Fruit fly (Drosophila melanogaster): ENCODE measurements around the gene CG13599.

The CG13599 gene

DNA sequence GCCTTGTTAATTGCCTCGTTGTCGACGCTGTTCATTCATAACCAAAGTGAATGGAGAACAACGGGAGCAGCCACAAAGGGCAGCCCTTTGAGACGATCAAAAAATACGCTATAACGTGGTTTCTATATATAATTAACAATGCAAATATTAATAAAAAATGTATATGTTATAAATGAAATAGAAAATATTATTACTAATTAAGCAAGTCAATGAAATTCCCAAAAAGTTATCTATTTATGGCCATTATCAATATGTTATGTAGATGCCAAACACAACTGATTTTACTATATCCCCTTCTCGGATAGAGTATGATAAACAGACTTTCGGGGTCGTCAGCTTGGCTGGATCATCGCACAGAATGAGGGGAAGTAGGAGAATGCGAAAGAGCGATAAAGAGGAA is 38.0 kb downstream of the CG13599 start (continued):
- TF ChIP-seq CG32532 (GFP tag; IDR thresholded peaks at IDR 0.05), result peak; percentile 64
- TF ChIP-seq Hr78 (GFP tag; optimal IDR thresholded peaks at IDR 0.05), result peak in 1 of 2 experiments; percentile 35
- TF ChIP-seq NFAT (GFP tag; IDR thresholded peaks at IDR 0.05), result 0 out of 2 replicates have a peak, but pooled peaks have one; percentile 3
- TF ChIP-seq gcm2 (GFP tag; optimal IDR thresholded peaks at IDR 0.05), result no peak
- peak; percentile 17 for TF ChIP-seq CG12104 (GFP tag; optimal IDR thresholded peaks at IDR 0.05)
- no peak for TF ChIP-seq chm (GFP tag; IDR thresholded peaks at IDR 0.05)
- no peak for TF ChIP-seq Sin3A (optimal IDR thresholded peaks at IDR 0.05)
- no peak for TF ChIP-seq CG3065 (GFP tag; optimal IDR thresholded peaks at IDR 0.05)
- TF ChIP-seq sqz (GFP tag; optimal IDR thresholded peaks at IDR 0.05), result peak; percentile 39
- TF ChIP-seq lov (optimal IDR thresholded peaks at IDR 0.05), result no peak
- TF ChIP-seq lov (GFP tag; IDR thresholded peaks at IDR 0.05), result no peak
- TF ChIP-seq slbo (GFP tag; IDR thresholded peaks at IDR 0.05), result peak; percentile 66
- TF ChIP-seq esg (GFP tag; conservative IDR thresholded peaks at IDR 0.05), result peak; percentile 31; the same call in 1 of the 2 replicates
- no peak for TF ChIP-seq CG18011 (GFP tag; optimal IDR thresholded peaks at IDR 0.05)
- TF ChIP-seq gsb (GFP tag; IDR thresholded peaks at IDR 0.05), result 0 out of 2 replicates have a peak, but pooled peaks have one; percentile 20
- peak; percentile 77 for TF ChIP-seq gem (tag; optimal IDR thresholded peaks at IDR 0.05)
- no peak for TF ChIP-seq p53 (GFP tag; optimal IDR thresholded peaks at IDR 0.05)
- peak; percentile 15 for TF ChIP-seq Xbp1 (GFP tag; optimal IDR thresholded peaks at IDR 0.05)
- peak; percentile 53 for TF ChIP-seq CG10366 (GFP tag; IDR thresholded peaks at IDR 0.05)
- TF ChIP-seq CG11504 (tag; optimal IDR thresholded peaks at IDR 0.05), result peak; percentile 75
- peak; percentile 58; the same call in 1 of the 3 replicates for TF ChIP-seq ase (GFP tag; IDR thresholded peaks at IDR 0.05)
- peak; percentile 39 for TF ChIP-seq Deaf1 (tag; optimal IDR thresholded peaks at IDR 0.05)
- no peak for TF ChIP-seq CG9609 (GFP tag; optimal IDR thresholded peaks at IDR 0.05)
- no peak for TF ChIP-seq da (GFP tag; optimal IDR thresholded peaks at IDR 0.05)
- TF ChIP-seq CG10267 (tag; optimal IDR thresholded peaks at IDR 0.05), result peak; percentile 21
- peak; percentile 48 for TF ChIP-seq CG30403 (GFP tag; optimal IDR thresholded peaks at IDR 0.05)
- TF ChIP-seq CG4730 (GFP tag; IDR thresholded peaks at IDR 0.05), result 0 out of 2 replicates have a peak, but pooled peaks have one; percentile 40
- TF ChIP-seq Blimp-1 (GFP tag; optimal IDR thresholded peaks at IDR 0.05), result peak; percentile 55
- TF ChIP-seq slou (GFP tag; optimal IDR thresholded peaks at IDR 0.05), result no peak
- TF ChIP-seq Med (GFP tag), result peak; percentile 65
- TF ChIP-seq Hr51 (GFP tag; optimal IDR thresholded peaks at IDR 0.05), result peak in 1 of 2 experiments; percentile 71
- TF ChIP-seq CG10274 (GFP tag; optimal IDR thresholded peaks at IDR 0.05), result no peak
- peak; percentile 20; the same call in 1 of the 3 replicates for TF ChIP-seq CG14050 (GFP tag; IDR thresholded peaks at IDR 0.05)
- TF ChIP-seq CG32772 (GFP tag; IDR thresholded peaks at IDR 0.05), result 0 out of 2 replicates have a peak, but pooled peaks have one; percentile 16
- TF ChIP-seq Vsx1 (GFP tag; optimal IDR thresholded peaks at IDR 0.05), result peak; percentile 29
- no peak for TF ChIP-seq tx (GFP tag; optimal IDR thresholded peaks at IDR 0.05)
- no peak for TF ChIP-seq HLH54F (GFP tag; optimal IDR thresholded peaks at IDR 0.05)
- TF ChIP-seq E2f1 (GFP tag; IDR thresholded peaks at IDR 0.05), result 0 out of 2 replicates have a peak, but pooled peaks have one; percentile 25
- TF ChIP-seq CG2875 (GFP tag; optimal IDR thresholded peaks at IDR 0.05), result no peak
- peak; percentile 60 for TF ChIP-seq CG9932 (GFP tag; IDR thresholded peaks at IDR 0.05)
- no peak for TF ChIP-seq H15 (GFP tag; IDR thresholded peaks at IDR 0.05)
- peak; percentile 57 for TF ChIP-seq CG13296 (GFP tag; optimal IDR thresholded peaks at IDR 0.05)
- no peak for TF ChIP-seq CG8944 (GFP tag; optimal IDR thresholded peaks at IDR 0.05)
- TF ChIP-seq CG43689 (GFP tag; IDR thresholded peaks at IDR 0.05), result no peak
- peak; percentile 76 for TF ChIP-seq row (GFP tag; IDR thresholded peaks at IDR 0.05)
- peak; percentile 29 for TF ChIP-seq Dek (tag; optimal IDR thresholded peaks at IDR 0.05)
- TF ChIP-seq NfI (GFP tag; optimal IDR thresholded peaks at IDR 0.05), result peak; percentile 47
- TF ChIP-seq tgo (GFP tag; IDR thresholded peaks at IDR 0.05), result peak; percentile 76
- TF ChIP-seq Myb (GFP tag; optimal IDR thresholded peaks at IDR 0.05), result no peak
- no peak for TF ChIP-seq CG33213 (GFP tag; optimal IDR thresholded peaks at IDR 0.05)
- TF ChIP-seq vfl (GFP tag; optimal IDR thresholded peaks at IDR 0.05), result no peak
- TF ChIP-seq Ada2b (GFP tag; IDR thresholded peaks at IDR 0.05), result 0 out of 2 replicates have a peak, but pooled peaks have one; percentile 16
